Worm (Caenorhabditis elegans) whole organism, L3 larva: ENCODE results near the gene ZK1307.2.
A peak's percentile ranks its signal among the peaks of the same experiment; 100 is the strongest.

Source experiments
- ZK546.5 ChIP-seq: sonication (generic microtip); optimal IDR thresholded peaks from 2 replicates; lab custom pipeline; 2017; ENCODE audit warnings: missing biosample characterization, missing genetic modification characterization
- aly-2 ChIP-seq: fragments of 150-350 bp; optimal IDR thresholded peaks from 2 replicates; lab custom pipeline; 2014; ENCODE audit warnings: missing biosample characterization, missing genetic modification characterization
- ceh-16 ChIP-seq: sonication (generic microtip); optimal IDR thresholded peaks from 2 replicates; lab custom pipeline; 2017; ENCODE audit warnings: missing biosample characterization, missing genetic modification characterization
- ceh-28 ChIP-seq: fragments of 150-350 bp; optimal IDR thresholded peaks from 2 replicates; lab custom pipeline; 2014; ENCODE audit warnings: missing biosample characterization, missing genetic modification reagents, missing genetic modification characterization
- daf-12 ChIP-seq: fragments of 150-350 bp; optimal IDR thresholded peaks from 2 replicates; lab custom pipeline; 2014; ENCODE audit warnings: missing biosample characterization, missing genetic modification reagents, missing genetic modification characterization
- egl-27 ChIP-seq: sonication (generic microtip); optimal IDR thresholded peaks from 4 replicates; lab custom pipeline; 2017; ENCODE audit warnings: missing biosample characterization, missing genetic modification reagents, missing genetic modification characterization
- egl-5 ChIP-seq: fragments of 150-350 bp; optimal IDR thresholded peaks from 2 replicates; lab custom pipeline; 2017; ENCODE audit warnings: missing biosample characterization, missing genetic modification reagents, missing genetic modification characterization, inconsistent platforms
- elt-1 ChIP-seq: fragments of 150-350 bp; optimal IDR thresholded peaks from 2 replicates; lab custom pipeline; 2014; ENCODE audit warnings: missing biosample characterization, missing genetic modification characterization
- elt-2 ChIP-seq: sonication (generic microtip); optimal IDR thresholded peaks from 2 replicates; lab custom pipeline; 2016; ENCODE audit warnings: missing genetic modification reagents, mild to moderate bottlenecking, missing genetic modification characterization, missing compliant biosample characterization
- fkh-10 ChIP-seq: sonication (generic microtip); optimal IDR thresholded peaks from 2 replicates; lab custom pipeline; 2017; ENCODE audit warnings: missing biosample characterization, missing genetic modification reagents, missing genetic modification characterization
- fos-1 ChIP-seq: fragments of 150-350 bp; optimal IDR thresholded peaks from 2 replicates; lab custom pipeline; 2014; ENCODE audit warnings: missing biosample characterization, missing genetic modification characterization
- hmg-11 ChIP-seq: sonication (generic microtip); optimal IDR thresholded peaks from 2 replicates; lab custom pipeline; 2016; ENCODE audit warnings: missing genetic modification characterization, missing compliant biosample characterization
- jun-1 ChIP-seq: fragments of 150-350 bp; optimal IDR thresholded peaks from 2 replicates; lab custom pipeline; 2014; ENCODE audit warnings: missing biosample characterization, missing genetic modification reagents, missing genetic modification characterization
- lin-15B ChIP-seq: fragments of 150-350 bp; optimal IDR thresholded peaks from 2 replicates; lab custom pipeline; 2014; ENCODE audit warnings: missing biosample characterization, missing genetic modification characterization
- lin-39 ChIP-seq: fragments of 150-350 bp; optimal IDR thresholded peaks from 2 replicates; lab custom pipeline; 2018; ENCODE audit warnings: missing biosample characterization, missing genetic modification reagents, missing genetic modification characterization
- mml-1 ChIP-seq: fragments of 150-350 bp; sonication (generic microtip); optimal IDR thresholded peaks from 3 replicates; lab custom pipeline; 2014; ENCODE audit warnings: missing biosample characterization, missing genetic modification characterization
- nhr-12 ChIP-seq: fragments of 150-350 bp; optimal IDR thresholded peaks from 2 replicates; lab custom pipeline; 2014; ENCODE audit warnings: missing biosample characterization, missing genetic modification characterization
- nhr-23 ChIP-seq: fragments of 150-350 bp; optimal IDR thresholded peaks from 2 replicates; lab custom pipeline; 2014; ENCODE audit warnings: missing biosample characterization, missing genetic modification reagents, missing genetic modification characterization
- nhr-237 ChIP-seq: fragments of 150-350 bp; optimal IDR thresholded peaks from 2 replicates; lab custom pipeline; 2014; ENCODE audit warnings: missing biosample characterization, missing genetic modification characterization
- nhr-25 ChIP-seq: sonication (generic microtip); optimal IDR thresholded peaks from 2 replicates; lab custom pipeline; 2017; ENCODE audit warnings: missing biosample characterization, missing genetic modification characterization
- nhr-28 ChIP-seq: fragments of 150-350 bp; optimal IDR thresholded peaks from 2 replicates; lab custom pipeline; 2014; ENCODE audit warnings: missing biosample characterization, missing genetic modification characterization
- nhr-43 ChIP-seq: sonication (generic microtip); optimal IDR thresholded peaks from 2 replicates; lab custom pipeline; 2016; ENCODE audit warnings: mild to moderate bottlenecking, missing genetic modification characterization, missing compliant biosample characterization; ENCODE audit not compliant: poor library complexity, severe bottlenecking
- nhr-67 ChIP-seq: fragments of 150-350 bp; optimal IDR thresholded peaks from 2 replicates; lab custom pipeline; 2014; ENCODE audit warnings: missing biosample characterization, missing genetic modification characterization
- nhr-76 ChIP-seq: fragments of 150-350 bp; sonication (generic microtip); optimal IDR thresholded peaks from 5 replicates; lab custom pipeline; 2014; ENCODE audit warnings: missing biosample characterization, missing genetic modification characterization
- pha-4 ChIP-seq: fragments of 150-350 bp; optimal IDR thresholded peaks from 2 replicates; lab custom pipeline; 2014; ENCODE audit warnings: missing biosample characterization, missing genetic modification reagents, missing genetic modification characterization
- sea-2 ChIP-seq: fragments of 150-350 bp; sonication (generic microtip); optimal IDR thresholded peaks from 4 replicates; lab custom pipeline; 2014; ENCODE audit warnings: missing biosample characterization, missing genetic modification reagents, missing genetic modification characterization
- skn-1 ChIP-seq: fragments of 150-350 bp; optimal IDR thresholded peaks from 2 replicates; lab custom pipeline; 2014; ENCODE audit warnings: missing biosample characterization, missing genetic modification characterization
- snpc-4 ChIP-seq: fragments of 150-350 bp; optimal IDR thresholded peaks from 2 replicates; lab custom pipeline; 2014; ENCODE audit warnings: missing biosample characterization, missing genetic modification characterization
- tbx-2 ChIP-seq: sonication (generic microtip); optimal IDR thresholded peaks from 2 replicates; lab custom pipeline; 2016; ENCODE audit warnings: mild to moderate bottlenecking, missing genetic modification characterization, missing compliant biosample characterization
- zag-1 ChIP-seq: fragments of 150-350 bp; optimal IDR thresholded peaks from 2 replicates; lab custom pipeline; 2014; ENCODE audit warnings: missing biosample characterization, missing genetic modification characterization
- ztf-11 ChIP-seq: fragments of 150-350 bp; optimal IDR thresholded peaks from 2 replicates; lab custom pipeline; 2014; ENCODE audit warnings: missing biosample characterization, missing genetic modification characterization

ZK1307.2 gene

ce11 chrII:9653679-9654078 lies at the start of gene ZK1307.2:
Gene ZK1307.2 (minus strand): TSS chrII:9653952.
- TF ChIP-seq nhr-28 (tag; lab: Kevin White, UChicago) (no peak), nhr-12 (no peak), ceh-16 (tag; lab: Kevin White, UChicago) (no peak), jun-1 (tag; lab: Kevin White, UChicago) (no peak), mml-1 (tag; lab: Kevin White, UChicago) (no peak), nhr-43 (no peak)

- TF ChIP-seq ZK546.5 (tag; lab: Kevin White, UChicago) = no peak
- no peak for TF ChIP-seq lin-39 (tag; lab: Kevin White, UChicago)
Observed at ce11 chrII:9700363-9700762, 46.6 kb upstream of the ZK1307.2 start, which contains the start of the genes Y53C12A.8 and Y53C12A.7. Gene Y53C12A.8 (minus strand): TSS chrII:9700463. Gene Y53C12A.7 (plus strand): TSS chrII:9700543.

- TF ChIP-seq zag-1 (tag; lab: Kevin White, UChicago) (no peak), mml-1 (tag; lab: Kevin White, UChicago) (no peak), egl-27 (tag; lab: Kevin White, UChicago) (no peak), fkh-10 (peak; percentile 27), elt-1 (tag; lab: Kevin White, UChicago) (peak; percentile 86)
Observed at ce11 chrII:9695942-9696341, 42.2 kb upstream of the ZK1307.2 start.

ce11 chrII:9691839-9692238 lies 38.1 kb upstream of the ZK1307.2 start, which contains the start of gene nlp-11:
Gene nlp-11 (minus strand): TSS chrII:9691939.
- TF ChIP-seq nhr-23 (tag; lab: Kevin White, UChicago) (no peak), egl-5 (no peak), snpc-4 (tag; lab: Kevin White, UChicago) (no peak), skn-1 (no peak), lin-39 (tag; lab: Kevin White, UChicago) (no peak), sea-2 (GFP tag; lab: Kevin White, UChicago) (no peak), aly-2 (no peak), fkh-10 (no peak), nhr-76 (tag; lab: Kevin White, UChicago) (no peak), daf-12 (tag; lab: Kevin White, UChicago) (no peak), fos-1 (tag; lab: Kevin White, UChicago) (no peak), ztf-11 (no peak), nhr-237 (no peak), egl-27 (tag; lab: Kevin White, UChicago) (no peak), pha-4 (tag; lab: Kevin White, UChicago) (no peak), tbx-2 (tag; lab: Kevin White, UChicago) (no peak), mml-1 (tag; lab: Kevin White, UChicago) (no peak), hmg-11 (no peak), nhr-67 (tag; lab: Kevin White, UChicago) (no peak)

- TF ChIP-seq fkh-10 = peak; percentile 96
- no peak for TF ChIP-seq nhr-237
Observed at ce11 chrII:9690067-9690632, 36.4 kb upstream of the ZK1307.2 start.

ce11 chrII:9686663-9687193 lies 33.0 kb upstream of the ZK1307.2 start, which contains the start of gene ZK1320.9:
Gene ZK1320.9 (minus strand): TSS chrII:9686713.
- TF ChIP-seq lin-15B (tag; lab: Kevin White, UChicago) = peak; percentile 13
- TF ChIP-seq nhr-25 (tag; lab: Kevin White, UChicago) = peak; percentile 18
- TF ChIP-seq pha-4 (tag; lab: Kevin White, UChicago) = peak; percentile 33
- TF ChIP-seq elt-2 = peak; percentile 50
- peak; percentile 59 for TF ChIP-seq nhr-76 (tag; lab: Kevin White, UChicago)
- TF ChIP-seq sea-2 (GFP tag; lab: Kevin White, UChicago) = no peak
- TF ChIP-seq ceh-28 (tag; lab: Kevin White, UChicago) = no peak
- no peak for TF ChIP-seq jun-1 (tag; lab: Kevin White, UChicago)
- TF ChIP-seq tbx-2 (tag; lab: Kevin White, UChicago) = no peak
